Fruit fly (Drosophila melanogaster) whole organism, embryonic: Measurements from ENCODE around the gene CG13884.

Source experiments
- CG10366 ChIP-seq: fragments of 200-800 bp; sonication (Bioruptor generic); IDR thresholded peaks from 2 replicates; pipeline ENCODE4 v1.3.6; 2022; ENCODE audit warnings: missing biosample characterization, missing genetic modification characterization
- CG10462 ChIP-seq: fragments of 200-800 bp; sonication (Bioruptor generic); optimal IDR thresholded peaks from 2 replicates; lab custom pipeline; 2016; ENCODE audit warnings: missing biosample characterization, missing genetic modification characterization
- CG10654 ChIP-seq: fragments of 200-800 bp; sonication (Bioruptor generic); optimal IDR thresholded peaks from 2 replicates; lab custom pipeline; 2016; ENCODE audit warnings: missing biosample characterization, missing genetic modification characterization
- CG11456 ChIP-seq: fragments of 200-800 bp; sonication (Bioruptor generic); IDR thresholded peaks from 3 replicates; pipeline ENCODE4 v1.3.6; 2022; ENCODE audit warnings: missing biosample characterization, missing genetic modification characterization
- CG12659 ChIP-seq: fragments of 200-800 bp; sonication (Bioruptor generic); optimal IDR thresholded peaks from 3 replicates; lab custom pipeline; 2017; ENCODE audit warnings: mild to moderate bottlenecking, missing biosample characterization, missing genetic modification reagents, missing genetic modification characterization
- CG13287 ChIP-seq: fragments of 200-800 bp; sonication (Bioruptor generic); IDR thresholded peaks from 2 replicates; pipeline ENCODE4 v1.3.6; 2022; ENCODE audit warnings: missing biosample characterization, missing genetic modification characterization; ENCODE audit not compliant: partially characterized antibody
- CG13296 ChIP-seq: fragments of 200-800 bp; sonication (Bioruptor generic); optimal IDR thresholded peaks from 3 replicates; lab custom pipeline; 2018; ENCODE audit warnings: missing biosample characterization, mild to moderate bottlenecking, missing genetic modification characterization
- CG14710 ChIP-seq: fragments of 200-800 bp; sonication (Bioruptor generic); optimal IDR thresholded peaks from 3 replicates; lab custom pipeline; 2019; ENCODE audit warnings: missing biosample characterization, mild to moderate bottlenecking, missing genetic modification characterization, moderate library complexity
- CG1602 ChIP-seq: fragments of 200-800 bp; sonication (Bioruptor generic); optimal IDR thresholded peaks from 3 replicates; lab custom pipeline; 2016; ENCODE audit warnings: missing biosample characterization, missing genetic modification characterization
- CG16779 ChIP-seq: fragments of 200-800 bp; sonication (Bioruptor generic); IDR thresholded peaks from 2 replicates; pipeline ENCODE4 v1.3.6; 2022; ENCODE audit warnings: missing biosample characterization, missing genetic modification characterization
- CG17186 ChIP-seq: fragments of 200-800 bp; sonication (Bioruptor generic); optimal IDR thresholded peaks from 3 replicates; lab custom pipeline; 2017; ENCODE audit warnings: missing biosample characterization, missing genetic modification reagents, missing genetic modification characterization
- CG17568 ChIP-seq: fragments of 200-800 bp; sonication (Bioruptor generic); optimal IDR thresholded peaks from 2 replicates; lab custom pipeline; 2018; ENCODE audit warnings: missing biosample characterization, mild to moderate bottlenecking, missing genetic modification characterization, moderate library complexity
- CG18476 ChIP-seq: fragments of 200-800 bp; sonication (Bioruptor generic); optimal IDR thresholded peaks from 2 replicates; lab custom pipeline; 2016; ENCODE audit warnings: missing biosample characterization, mild to moderate bottlenecking, missing genetic modification characterization
- CG32532 ChIP-seq: fragments of 200-800 bp; sonication (Bioruptor generic); IDR thresholded peaks from 2 replicates; pipeline ENCODE4 v1.3.6; 2022; ENCODE audit warnings: missing biosample characterization, missing genetic modification characterization
- CG32772 ChIP-seq: fragments of 200-800 bp; sonication (Bioruptor generic); IDR thresholded peaks from 2 replicates; pipeline ENCODE4 v1.3.6; 2022; ENCODE audit warnings: missing biosample characterization, missing genetic modification characterization
- CG8281 ChIP-seq: fragments of 200-800 bp; sonication (Bioruptor generic); optimal IDR thresholded peaks from 2 replicates; lab custom pipeline; 2018; ENCODE audit warnings: missing biosample characterization, mild to moderate bottlenecking, missing genetic modification characterization, moderate library complexity
- CoRest ChIP-seq: fragments of 200-800 bp; sonication (Bioruptor generic); optimal IDR thresholded peaks from 3 replicates; lab custom pipeline; 2018; ENCODE audit warnings: missing biosample characterization, mild to moderate bottlenecking, missing genetic modification characterization, moderate library complexity
- Gug ChIP-seq: fragments of 200-800 bp; sonication (Bioruptor generic); IDR thresholded peaks from 4 replicates; pipeline ENCODE4 v1.3.6; 2022; ENCODE audit warnings: missing biosample characterization, missing genetic modification characterization
- HLH54F ChIP-seq: fragments of 200-800 bp; sonication (Bioruptor generic); optimal IDR thresholded peaks from 3 replicates; lab custom pipeline; 2016; ENCODE audit warnings: missing biosample characterization, missing genetic modification characterization
- Hey ChIP-seq: fragments of 200-800 bp; sonication (Bioruptor generic); optimal IDR thresholded peaks from 3 replicates; lab custom pipeline; 2018; ENCODE audit warnings: missing biosample characterization, mild to moderate bottlenecking, missing genetic modification characterization
- Hr78 ChIP-seq, 2 experiments: fragments of 200-800 bp in 1 of 2; fragments of >200 bp in 1 of 2; sonication (Bioruptor generic) in 1 of 2; optimal IDR thresholded peaks; 2 replicates each; lab custom pipeline; 2017 to 2019; ENCODE audit warnings: missing biosample characterization in 2 of 2, missing genetic modification characterization in 2 of 2, mild to moderate bottlenecking in 1 of 2, moderate library complexity in 1 of 2
- Mad ChIP-seq: fragments of 200-800 bp; sonication (Bioruptor generic); optimal IDR thresholded peaks from 2 replicates; lab custom pipeline; 2016; ENCODE audit warnings: missing biosample characterization, missing genetic modification characterization
- Meics ChIP-seq: fragments of 200-800 bp; sonication (Bioruptor generic); optimal IDR thresholded peaks from 2 replicates; lab custom pipeline; 2017; ENCODE audit warnings: missing biosample characterization, mild to moderate bottlenecking, missing genetic modification characterization
- Myb ChIP-seq: fragments of 200-800 bp; sonication (Bioruptor generic); optimal IDR thresholded peaks from 2 replicates; lab custom pipeline; 2016; ENCODE audit warnings: missing biosample characterization, missing genetic modification characterization
- Nf-YA ChIP-seq: fragments of 200-800 bp; sonication (Bioruptor generic); IDR thresholded peaks from 2 replicates; pipeline ENCODE4 v1.3.6; 2022; ENCODE audit warnings: missing biosample characterization, missing genetic modification characterization
- Ptx1 ChIP-seq: fragments of 200-800 bp; sonication (Bioruptor generic); IDR thresholded peaks from 2 replicates; pipeline ENCODE4 v1.3.6; 2022; ENCODE audit warnings: missing biosample characterization, missing genetic modification characterization
- Side ChIP-seq: fragments of 200-800 bp; sonication (Bioruptor generic); optimal IDR thresholded peaks from 2 replicates; lab custom pipeline; 2016; ENCODE audit warnings: missing biosample characterization, missing genetic modification characterization
- Stat92E ChIP-seq, 3 experiments: fragments of >200 bp in 2 of 3; fragments of 200-800 bp in 1 of 3; sonication (Bioruptor generic) in 1 of 3; optimal IDR thresholded peaks; 2 replicates each; lab custom pipeline; 2017 to 2019; ENCODE audit warnings: missing biosample characterization in 3 of 3, missing genetic modification characterization in 3 of 3, mild to moderate bottlenecking in 1 of 3, moderate library complexity in 1 of 3
- aop ChIP-seq: fragments of 200-800 bp; sonication (Bioruptor generic); IDR thresholded peaks from 2 replicates; pipeline ENCODE4 v1.3.6; 2022; ENCODE audit warnings: missing biosample characterization, missing genetic modification characterization
- bsh ChIP-seq, 2 experiments: fragments of 200-800 bp; sonication (Bioruptor generic); optimal IDR thresholded peaks; 2 replicates each; lab custom pipeline; 2017 to 2018; ENCODE audit warnings: mild to moderate bottlenecking in 2 of 2, missing biosample characterization in 2 of 2, missing genetic modification characterization in 2 of 2, moderate library complexity in 1 of 2
- btn ChIP-seq: fragments of 200-800 bp; sonication (Bioruptor generic); optimal IDR thresholded peaks from 2 replicates; lab custom pipeline; 2016; ENCODE audit warnings: missing biosample characterization, missing genetic modification characterization
- chif ChIP-seq, 2 experiments: fragments of 200-800 bp; sonication (Bioruptor generic); optimal IDR thresholded peaks; 3 replicates each; lab custom pipeline; 2016; ENCODE audit warnings: missing biosample characterization in 2 of 2, missing genetic modification characterization in 2 of 2
- exex ChIP-seq: fragments of 200-800 bp; sonication (Bioruptor generic); optimal IDR thresholded peaks from 4 replicates; lab custom pipeline; 2018; ENCODE audit warnings: missing biosample characterization, mild to moderate bottlenecking, missing genetic modification characterization, moderate library complexity
- eyg ChIP-seq: fragments of 200-800 bp; sonication (Bioruptor generic); optimal IDR thresholded peaks from 3 replicates; lab custom pipeline; 2016; ENCODE audit warnings: missing biosample characterization, missing genetic modification characterization
- fd102C ChIP-seq: fragments of 200-800 bp; sonication (Bioruptor generic); optimal IDR thresholded peaks from 2 replicates; lab custom pipeline; 2018; ENCODE audit warnings: missing biosample characterization, mild to moderate bottlenecking, missing genetic modification characterization, moderate library complexity
- gsb-n ChIP-seq: fragments of 200-800 bp; sonication (Bioruptor generic); optimal IDR thresholded peaks from 3 replicates; lab custom pipeline; 2018; ENCODE audit warnings: missing biosample characterization, mild to moderate bottlenecking, missing genetic modification characterization
- ham ChIP-seq: fragments of 200-800 bp; sonication (Bioruptor generic); IDR thresholded peaks from 2 replicates; pipeline ENCODE4 v1.3.6; 2022; ENCODE audit warnings: missing biosample characterization, missing genetic modification characterization
- jigr1 ChIP-seq: fragments of 200-800 bp; sonication (Bioruptor generic); IDR thresholded peaks from 3 replicates; pipeline ENCODE4 v1.3.6; 2022; ENCODE audit warnings: missing biosample characterization, missing genetic modification characterization
- kay ChIP-seq: fragments of 200-800 bp; sonication (Bioruptor generic); optimal IDR thresholded peaks from 2 replicates; lab custom pipeline; 2016; ENCODE audit warnings: missing biosample characterization, missing genetic modification characterization
- ken ChIP-seq: fragments of 200-800 bp; sonication (Bioruptor generic); IDR thresholded peaks from 3 replicates; pipeline ENCODE4 v1.3.6; 2022; ENCODE audit warnings: missing biosample characterization, missing genetic modification characterization
- mld ChIP-seq: fragments of 200-800 bp; sonication (Bioruptor generic); IDR thresholded peaks from 3 replicates; pipeline ENCODE4 v1.3.6; 2022; ENCODE audit warnings: missing biosample characterization, missing genetic modification characterization; ENCODE audit not compliant: partially characterized antibody
- nerfin-2 ChIP-seq: fragments of 200-800 bp; sonication (Bioruptor generic); IDR thresholded peaks from 2 replicates; pipeline ENCODE4 v1.3.6; 2022; ENCODE audit warnings: missing biosample characterization, missing genetic modification characterization; ENCODE audit not compliant: partially characterized antibody
- oc ChIP-seq: fragments of 200-800 bp; sonication (Bioruptor generic); optimal IDR thresholded peaks from 2 replicates; lab custom pipeline; 2018; ENCODE audit warnings: missing biosample characterization, mild to moderate bottlenecking, missing genetic modification characterization, moderate library complexity
- pum ChIP-seq: fragments of 200-800 bp; sonication (Bioruptor generic); optimal IDR thresholded peaks from 2 replicates; lab custom pipeline; 2016; ENCODE audit warnings: missing biosample characterization, missing genetic modification characterization
- pzg ChIP-seq: fragments of 200-800 bp; sonication (Bioruptor generic); optimal IDR thresholded peaks from 3 replicates; lab custom pipeline; 2018; ENCODE audit warnings: missing biosample characterization, mild to moderate bottlenecking, missing genetic modification characterization, moderate library complexity
- ro ChIP-seq: fragments of 200-800 bp; sonication (Bioruptor generic); IDR thresholded peaks from 2 replicates; pipeline ENCODE4 v1.3.6; 2022; ENCODE audit warnings: missing biosample characterization, missing genetic modification characterization
- seq ChIP-seq: fragments of 200-800 bp; sonication (Bioruptor generic); IDR thresholded peaks from 2 replicates; pipeline ENCODE4 v1.3.6; 2022; ENCODE audit warnings: missing biosample characterization, missing genetic modification characterization
- shn ChIP-seq: fragments of 200-800 bp; sonication (Bioruptor generic); optimal IDR thresholded peaks from 3 replicates; lab custom pipeline; 2016; ENCODE audit warnings: missing biosample characterization, missing genetic modification characterization
- trem ChIP-seq: fragments of 200-800 bp; optimal IDR thresholded peaks from 3 replicates; lab custom pipeline; 2019; ENCODE audit warnings: missing biosample characterization, mild to moderate bottlenecking, missing genetic modification characterization, moderate library complexity

CG13884 gene

DNA sequence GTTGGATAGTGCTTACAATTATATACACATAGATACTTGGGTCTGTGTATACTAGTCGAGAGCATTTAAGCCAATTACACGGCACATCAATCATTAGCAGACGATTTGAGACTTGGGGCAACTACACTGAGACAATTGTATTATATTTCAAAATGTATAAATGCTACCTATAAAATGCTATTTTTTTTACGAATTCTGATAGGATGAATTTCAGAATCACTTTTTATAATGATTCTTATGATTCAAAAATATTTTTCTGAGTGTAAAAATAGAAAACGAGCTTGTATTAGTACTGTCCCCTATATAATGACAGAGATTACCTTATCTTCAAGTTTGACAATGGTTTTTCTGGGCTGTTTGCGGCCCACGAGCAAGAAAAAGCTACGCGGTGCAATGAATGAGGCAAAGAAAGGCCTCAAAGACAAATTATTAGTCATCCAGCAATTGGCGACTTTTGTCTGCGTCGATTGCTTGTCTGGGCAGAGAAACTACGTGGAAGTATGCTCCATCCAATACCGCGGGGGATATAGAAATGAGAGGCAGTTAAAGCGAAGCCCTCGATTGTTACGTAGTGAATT lies 15.5 kb downstream of the CG13884 start (continued):
- TF ChIP-seq CG8281 (peak; percentile 23), CG13296 (GFP tag; lab: Kevin White, UChicago) (peak; percentile 70), btn (GFP tag; lab: Kevin White, UChicago) (peak; percentile 48), CG13287 (GFP tag; lab: Robert Waterston, UW) (no peak), nerfin-2 (GFP tag; lab: Robert Waterston, UW) (no peak), fd102C (GFP tag; lab: Kevin White, UChicago) (no peak), gsb-n (tag; lab: Kevin White, UChicago) (no peak), ken (GFP tag; lab: Robert Waterston, UW) (peak; percentile 77; the same call in 2 of the 3 replicates), chif (GFP tag; optimal IDR thresholded peaks at IDR 0.05; lab: Kevin White, UChicago) (peak in 1 of 2 experiments; percentile 32), CG10654 (peak; percentile 36), jigr1 (0 out of 3 replicates have a peak, but pooled peaks have one; percentile 19), CG12659 (GFP tag; lab: Kevin White, UChicago) (peak; percentile 68), pum (GFP tag; lab: Kevin White, UChicago) (no peak), CG17186 (GFP tag; lab: Kevin White, UChicago) (no peak), ham (GFP tag; lab: Robert Waterston, UW) (no peak), CG16779 (GFP tag; lab: Robert Waterston, UW) (no peak), Mad (GFP tag; lab: Kevin White, UChicago) (no peak), CoRest (tag; lab: Kevin White, UChicago) (peak; percentile 66), Hey (tag; lab: Kevin White, UChicago) (no peak), exex (tag; lab: Kevin White, UChicago) (peak; percentile 88), HLH54F (peak; percentile 46), trem (peak; percentile 61), Hr78 (GFP tag; optimal IDR thresholded peaks at IDR 0.05; lab: Kevin White, UChicago) (peak in 1 of 2 experiments; percentile 83), CG11456 (GFP tag; lab: Robert Waterston, UW) (peak; percentile 83), seq (peak; percentile 54), CG17568 (no peak), kay (GFP tag; lab: Kevin White, UChicago) (peak; percentile 76), bsh (GFP tag; optimal IDR thresholded peaks at IDR 0.05; lab: Kevin White, UChicago) (peak in 1 of 2 experiments; percentile 70), eyg (GFP tag; lab: Kevin White, UChicago) (peak; percentile 48), Side (GFP tag; lab: Kevin White, UChicago) (peak; percentile 51), CG32772 (GFP tag; lab: Robert Waterston, UW) (peak; percentile 77), oc (tag; lab: Kevin White, UChicago) (peak; percentile 79), CG10462 (GFP tag; lab: Kevin White, UChicago) (no peak), CG1602 (GFP tag; lab: Kevin White, UChicago) (peak; percentile 23), CG32532 (GFP tag; lab: Robert Waterston, UW) (peak; percentile 87), Myb (GFP tag; lab: Kevin White, UChicago) (peak; percentile 13), Ptx1 (GFP tag; lab: Robert Waterston, UW) (peak; percentile 91), mld (no peak), Stat92E (GFP tag; optimal IDR thresholded peaks at IDR 0.05; lab: Kevin White, UChicago) (peak in 1 of 3 experiments; percentile 23), shn (GFP tag; lab: Kevin White, UChicago) (no peak), Gug (peak; percentile 49; the same call in 1 of the 4 replicates), CG14710 (peak; percentile 70), CG10366 (GFP tag; lab: Robert Waterston, UW) (peak; percentile 65), aop (GFP tag; lab: Robert Waterston, UW) (no peak), CG18476 (peak; percentile 79), ro (GFP tag; lab: Robert Waterston, UW) (peak; percentile 38), pzg (GFP tag; lab: Kevin White, UChicago) (no peak), Meics (GFP tag; lab: Kevin White, UChicago) (peak; percentile 71), Nf-YA (GFP tag; lab: Robert Waterston, UW) (peak; percentile 61)
